Worm (Caenorhabditis elegans) whole organism, L4/young adult: Measurements from ENCODE around the gene C28H8.8.

Experiments used
- W03F9.2 ChIP-seq: fragments of 150-350 bp; optimal IDR thresholded peaks from 2 replicates; lab custom pipeline; 2014; ENCODE audit warnings: missing biosample characterization, missing genetic modification characterization
- dao-5 ChIP-seq: sonication (generic microtip); optimal IDR thresholded peaks from 2 replicates; lab custom pipeline; 2016; ENCODE audit warnings: missing genotype, missing genetic modification characterization, moderate library complexity, missing compliant biosample characterization
- him-1 ChIP-seq: sonication (generic microtip); optimal IDR thresholded peaks from 2 replicates; lab custom pipeline; 2016; ENCODE audit warnings: missing genotype, missing genetic modification reagents, missing genetic modification characterization, missing compliant biosample characterization

C28H8.8 gene

DNA sequence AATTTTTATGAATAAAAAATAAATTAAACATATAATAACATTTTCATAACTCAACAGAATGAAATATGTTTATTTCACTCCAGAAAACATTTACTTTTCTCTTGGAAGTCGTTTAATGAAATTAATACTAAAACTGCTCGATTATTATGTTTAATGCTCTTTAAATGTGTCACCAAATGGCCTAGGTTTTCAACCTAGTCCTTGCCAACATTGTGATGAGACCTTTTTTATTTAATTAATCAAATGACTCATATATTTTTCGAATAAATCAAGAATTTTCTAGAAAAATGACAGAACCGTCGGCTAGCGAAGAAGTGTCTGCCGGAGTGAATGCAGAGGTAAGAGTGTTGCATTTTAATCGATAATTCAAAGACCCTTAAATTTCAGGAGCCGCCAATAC is 24.3 kb downstream of the C28H8.8 start, which contains the start of gene rabn-5:
Gene rabn-5, plus strand, starts transcription at position 284 of the 400 bp plus-strand sequence.
- TF ChIP-seq W03F9.2 (tag; lab: Kevin White, UChicago) = no peak

DNA sequence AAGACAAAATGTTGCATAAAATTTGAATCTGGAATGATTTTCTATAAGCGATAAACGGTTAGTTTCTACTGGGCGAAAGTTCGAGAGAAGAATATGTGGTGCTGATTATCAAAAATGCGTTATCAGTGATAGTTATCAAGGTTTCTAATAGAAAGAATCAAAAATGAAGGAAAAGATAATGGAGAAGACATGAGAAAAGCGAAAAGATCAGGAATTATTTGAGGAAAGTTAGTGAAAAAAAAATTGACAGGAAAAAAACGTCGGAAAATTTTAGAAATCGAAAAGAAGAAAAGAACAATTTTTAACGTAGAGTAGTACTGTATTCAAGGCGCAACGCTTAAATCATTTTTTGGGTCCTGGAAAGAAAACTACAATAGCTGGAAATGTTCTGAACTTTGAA is 24.8 kb downstream of the C28H8.8 start, which contains the start of gene dnpp-1:
Gene dnpp-1, minus strand, starts transcription at position 30 of the 400 bp plus-strand sequence.
- TF ChIP-seq dao-5 (tag; lab: Kevin White, UChicago) (no peak), him-1 (tag; lab: Kevin White, UChicago) (no peak), W03F9.2 (tag; lab: Kevin White, UChicago) (peak; percentile 16)

DNA sequence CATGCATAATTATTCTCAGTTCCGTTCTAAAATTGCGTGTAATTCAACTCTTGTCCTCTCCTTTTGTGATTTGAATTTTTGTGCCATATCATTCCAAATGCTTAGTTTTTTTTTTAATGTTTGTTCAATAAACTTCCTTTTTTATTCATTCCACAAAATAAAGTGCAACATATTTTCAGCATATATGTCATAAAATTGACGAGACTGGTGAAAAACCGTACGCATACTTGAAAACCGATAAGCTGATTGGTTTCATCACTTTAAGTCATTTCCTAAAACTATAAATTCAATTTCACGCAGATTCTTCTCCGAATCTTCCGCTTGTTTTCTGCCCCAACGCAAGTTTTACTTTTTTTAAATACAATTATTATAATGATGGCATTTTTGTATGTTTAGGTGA is 29.6 kb downstream of the C28H8.8 start, which contains the start of gene dpf-4:
Gene dpf-4, plus strand, starts transcription at position 301 of the 400 bp plus-strand sequence.
- TF ChIP-seq him-1 (tag; lab: Kevin White, UChicago) = no peak
- no peak for TF ChIP-seq W03F9.2 (tag; lab: Kevin White, UChicago)
- TF ChIP-seq dao-5 (tag; lab: Kevin White, UChicago) = no peak

DNA sequence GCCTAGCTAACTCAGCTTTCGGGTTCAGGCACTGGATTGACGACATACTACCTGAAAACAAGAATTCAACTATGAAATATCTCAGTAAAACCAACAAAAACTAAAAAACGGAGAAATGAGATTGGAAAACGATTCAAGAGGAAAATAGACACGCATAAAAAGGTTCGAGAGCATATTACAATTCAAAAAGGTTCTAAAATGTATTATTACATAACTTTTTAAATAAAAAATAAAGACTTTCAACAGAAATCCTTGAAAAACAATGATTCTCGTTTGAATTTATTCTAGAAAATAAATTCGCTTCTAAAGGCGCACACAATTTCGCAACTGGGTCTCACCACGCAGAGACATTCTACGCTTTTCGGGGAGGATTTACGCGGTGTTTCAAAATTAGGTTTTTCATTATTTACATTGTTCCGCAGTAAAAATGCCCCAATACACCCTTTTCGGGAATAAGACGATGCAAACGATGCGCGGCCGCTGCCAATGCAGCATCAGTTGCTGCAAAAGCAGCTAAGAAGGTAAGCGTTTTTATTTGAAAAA is 32.9 kb downstream of the C28H8.8 start, which contains the start of the genes cct-6 and alh-9:
Gene cct-6, minus strand, starts transcription at position 51 of the 543 bp plus-strand sequence.
Gene alh-9, plus strand, starts transcription at position 382 of the 543 bp plus-strand sequence.
- TF ChIP-seq dao-5 (tag; lab: Kevin White, UChicago) (no peak), W03F9.2 (tag; lab: Kevin White, UChicago) (peak; percentile 94), him-1 (tag; lab: Kevin White, UChicago) (no peak)

DNA sequence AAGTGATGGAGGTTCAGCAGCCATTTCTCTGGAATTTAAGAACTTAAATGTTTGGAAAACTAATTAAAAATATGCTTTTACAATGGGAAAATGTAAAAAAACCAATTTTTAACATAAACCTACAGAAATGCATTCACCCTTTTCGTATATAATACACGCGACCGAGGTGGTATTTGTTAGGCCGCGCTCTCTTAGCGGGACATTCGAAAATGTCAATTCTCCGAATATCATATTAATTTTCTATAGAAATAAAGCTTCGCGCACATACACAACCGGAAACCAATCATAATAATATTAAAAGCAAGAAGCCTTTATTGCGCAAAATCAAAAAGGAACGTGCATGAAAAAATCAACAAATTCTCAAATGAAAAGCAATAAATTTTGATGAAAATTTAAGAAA is 35.3 kb downstream of the C28H8.8 start, which contains the start of gene ddx-23:
Gene ddx-23, minus strand, starts transcription at position 30 of the 400 bp plus-strand sequence.
- TF ChIP-seq W03F9.2 (tag; lab: Kevin White, UChicago) = peak; percentile 1
- no peak for TF ChIP-seq him-1 (tag; lab: Kevin White, UChicago)

DNA sequence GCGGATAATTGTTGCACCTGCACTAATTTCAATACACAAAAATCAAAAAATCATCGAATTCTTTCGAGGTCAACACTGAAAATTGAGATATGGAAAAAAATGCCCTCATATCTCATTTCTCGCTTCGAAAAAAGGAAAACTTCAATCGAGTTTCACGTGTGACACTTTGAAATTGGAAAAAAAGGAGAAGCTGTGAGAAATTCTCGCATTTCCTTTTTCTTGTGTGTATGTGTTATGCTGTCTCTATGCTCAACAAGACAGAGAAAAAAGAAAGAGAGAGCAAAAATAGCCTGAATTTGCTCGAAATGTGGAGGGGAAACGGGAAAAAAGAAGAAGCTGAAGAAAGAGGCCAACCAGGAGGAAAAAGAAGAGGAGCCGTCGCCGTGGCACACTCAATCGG is 42.2 kb downstream of the C28H8.8 start:
- TF ChIP-seq him-1 (tag; lab: Kevin White, UChicago) (no peak), dao-5 (tag; lab: Kevin White, UChicago) (no peak), W03F9.2 (tag; lab: Kevin White, UChicago) (no peak)

DNA sequence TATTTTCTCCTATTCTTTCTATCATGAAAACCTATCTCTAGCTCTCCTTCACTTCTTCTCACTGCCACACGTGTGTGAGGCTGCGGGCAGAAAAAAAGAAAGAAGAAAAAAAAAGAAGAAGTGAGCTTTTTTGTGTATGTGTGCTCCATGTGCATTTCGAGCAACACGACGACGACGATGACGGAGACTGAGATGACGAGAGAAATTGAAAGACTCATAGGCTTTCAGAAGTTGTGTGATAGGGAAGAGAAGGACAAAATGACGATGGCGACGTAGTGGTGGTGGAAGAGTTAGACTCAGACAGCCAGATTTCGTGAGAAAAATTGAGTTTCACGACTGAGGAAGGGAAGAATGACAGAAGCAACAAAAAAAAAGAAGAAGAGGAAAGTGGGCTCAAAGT is 43.1 kb downstream of the C28H8.8 start:
- TF ChIP-seq him-1 (tag; lab: Kevin White, UChicago) (peak; percentile 83), dao-5 (tag; lab: Kevin White, UChicago) (no peak)

DNA sequence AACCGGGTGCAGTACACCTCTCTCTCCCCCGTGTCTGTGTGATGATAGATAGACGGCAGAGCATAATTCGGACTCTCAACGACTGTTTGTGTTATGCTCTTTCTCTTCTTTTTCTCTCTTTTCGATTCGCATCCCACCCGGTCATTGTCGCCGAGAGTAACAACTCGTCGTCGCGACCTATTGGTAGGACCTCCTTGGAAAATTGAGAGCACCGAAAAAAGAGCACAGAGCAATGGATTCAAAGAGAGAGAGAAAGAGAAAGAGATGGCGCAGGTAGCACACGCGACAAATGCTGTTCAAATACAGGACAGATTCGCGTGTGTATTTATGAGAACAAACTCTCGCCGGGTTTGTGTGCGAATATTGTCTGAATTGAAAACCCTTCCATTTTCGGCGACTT is 44.9 kb downstream of the C28H8.8 start:
- no peak for TF ChIP-seq W03F9.2 (tag; lab: Kevin White, UChicago)
- no peak for TF ChIP-seq dao-5 (tag; lab: Kevin White, UChicago)

DNA sequence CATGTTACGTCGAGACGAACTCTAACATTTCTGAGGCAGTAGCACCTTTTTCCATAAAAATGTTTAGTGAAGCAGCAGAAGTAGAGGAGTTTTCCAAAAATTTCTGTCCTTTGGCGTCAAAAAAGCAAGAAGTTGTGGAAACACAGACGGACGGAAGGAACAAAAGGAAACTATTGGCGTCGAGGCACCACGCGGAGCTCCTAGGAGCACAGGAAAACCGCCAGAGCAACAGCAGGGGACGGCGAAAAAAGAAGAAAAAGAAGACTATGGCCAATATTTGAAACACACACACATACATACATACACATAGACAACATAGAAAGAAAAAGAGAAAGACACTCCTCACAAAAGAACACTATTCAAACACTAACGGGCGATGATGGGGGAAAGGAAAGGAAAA is 45.7 kb downstream of the C28H8.8 start:
- no peak for TF ChIP-seq him-1 (tag; lab: Kevin White, UChicago)
- no peak for TF ChIP-seq dao-5 (tag; lab: Kevin White, UChicago)
- TF ChIP-seq W03F9.2 (tag; lab: Kevin White, UChicago) = no peak

DNA sequence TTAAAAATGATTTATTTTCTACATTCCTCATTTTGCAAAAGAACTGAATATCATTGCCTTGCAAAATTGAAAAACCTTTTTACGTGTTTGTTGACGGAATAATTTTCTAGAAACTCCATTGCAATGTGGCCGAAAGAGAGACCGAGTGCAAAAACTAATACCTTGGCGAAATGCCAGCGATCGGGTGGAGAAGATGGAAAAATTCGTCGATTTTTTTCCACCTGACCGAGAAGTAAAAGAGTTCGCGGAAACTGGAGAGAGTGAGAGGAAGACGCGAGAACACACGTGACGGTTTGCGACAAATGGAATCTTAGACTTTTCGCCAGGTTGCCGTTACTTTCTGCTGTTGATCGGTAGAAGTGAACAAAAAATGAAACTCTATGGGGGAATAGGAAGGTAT is 46.9 kb downstream of the C28H8.8 start:
- TF ChIP-seq him-1 (tag; lab: Kevin White, UChicago) (no peak), W03F9.2 (tag; lab: Kevin White, UChicago) (no peak), dao-5 (tag; lab: Kevin White, UChicago) (no peak)

DNA sequence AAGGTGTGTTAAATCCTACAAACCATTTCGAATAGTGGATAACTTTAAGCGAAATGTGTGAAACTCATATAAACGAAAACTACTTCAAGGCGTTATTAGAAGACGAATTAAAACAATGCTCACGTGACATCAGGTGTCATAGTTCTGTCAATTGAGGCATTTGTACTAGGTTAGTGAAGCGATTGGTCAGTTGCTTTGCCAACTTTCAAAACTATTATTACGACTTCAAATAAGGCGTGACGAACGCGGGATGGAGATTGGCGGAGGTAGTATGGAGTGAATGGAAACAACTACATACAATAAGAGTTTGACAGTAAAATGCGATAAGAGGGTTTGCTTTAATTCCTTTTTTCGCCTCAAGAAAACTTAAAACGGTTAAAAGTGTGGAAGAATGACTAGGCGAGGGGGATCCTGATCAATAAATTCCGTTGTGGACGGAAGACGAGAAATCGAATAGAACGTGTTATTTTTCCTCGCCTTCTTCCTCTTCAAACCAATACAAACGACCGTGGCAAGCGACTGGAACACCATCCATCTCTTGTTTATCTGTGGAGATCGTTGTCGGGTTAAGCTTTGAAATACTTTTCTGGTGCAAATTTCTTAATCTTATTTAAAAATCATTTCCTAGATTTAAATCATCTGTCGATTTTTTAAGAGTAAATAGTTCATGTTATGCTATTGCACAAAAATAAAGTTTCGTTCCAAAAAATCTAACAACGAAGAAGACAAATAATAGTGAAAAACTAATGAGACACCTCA is 47.6 kb downstream of the C28H8.8 start:
- TF ChIP-seq dao-5 (tag; lab: Kevin White, UChicago) = no peak
- no peak for TF ChIP-seq him-1 (tag; lab: Kevin White, UChicago)
- no peak for TF ChIP-seq W03F9.2 (tag; lab: Kevin White, UChicago)

DNA sequence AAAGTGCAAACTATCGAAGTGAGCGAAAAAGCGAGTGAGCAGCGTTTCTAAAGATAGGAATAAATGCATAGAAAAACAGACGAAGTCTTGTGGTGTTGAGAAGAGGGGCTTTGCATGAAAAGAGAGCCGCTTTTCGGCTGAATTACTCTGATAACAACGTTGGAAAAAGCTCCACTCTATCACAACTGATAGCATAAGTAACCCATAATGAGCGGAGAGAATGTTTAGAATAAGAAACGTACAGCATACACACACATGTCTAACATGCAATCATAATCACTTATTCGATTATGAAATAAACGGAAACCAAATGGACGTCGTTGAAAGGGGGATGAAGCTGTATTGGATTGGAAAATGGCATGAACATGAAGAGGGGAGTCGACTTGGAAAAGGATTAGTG is 48.3 kb downstream of the C28H8.8 start:
- TF ChIP-seq dao-5 (tag; lab: Kevin White, UChicago) = no peak
- TF ChIP-seq W03F9.2 (tag; lab: Kevin White, UChicago) = no peak
- no peak for TF ChIP-seq him-1 (tag; lab: Kevin White, UChicago)

DNA sequence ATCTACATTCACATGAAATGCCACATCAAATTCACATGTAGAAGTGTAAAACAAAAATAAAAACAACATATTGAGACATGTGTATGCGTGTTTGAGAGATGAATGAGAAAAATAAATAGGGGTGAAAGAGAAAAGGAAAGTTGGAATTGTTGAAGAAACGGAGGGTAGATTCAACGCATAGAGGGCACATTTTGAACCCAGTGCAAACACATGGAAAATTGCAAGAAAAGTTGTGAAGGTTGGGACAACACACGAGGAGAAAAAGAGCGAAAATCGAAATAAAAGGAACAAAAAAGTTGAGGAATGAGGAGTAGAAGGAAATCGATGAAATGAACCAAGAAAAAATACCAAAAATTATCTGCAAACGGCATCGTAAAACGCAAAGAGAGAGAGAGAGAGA is 49.0 kb downstream of the C28H8.8 start:
- TF ChIP-seq dao-5 (tag; lab: Kevin White, UChicago) = no peak
- TF ChIP-seq him-1 (tag; lab: Kevin White, UChicago) = no peak
- TF ChIP-seq W03F9.2 (tag; lab: Kevin White, UChicago) = no peak

DNA sequence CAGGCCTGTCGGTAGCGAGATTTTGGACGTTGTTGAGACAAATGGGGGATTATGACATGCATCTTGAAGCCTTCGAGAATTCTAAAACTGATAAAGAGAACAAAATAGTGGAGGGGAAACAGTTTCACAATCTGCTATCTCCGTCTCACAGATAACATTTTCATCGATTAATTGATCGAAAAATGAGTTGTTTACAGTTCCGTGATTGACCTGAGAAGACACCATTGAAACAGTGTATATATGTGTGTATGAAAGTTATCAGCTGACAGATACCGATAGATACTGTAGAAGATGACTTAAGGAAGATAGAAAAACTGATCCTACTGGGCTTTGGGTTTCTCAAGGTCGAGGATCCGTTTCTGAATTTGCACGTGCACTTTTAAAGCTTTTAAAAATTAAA is 49.4 kb downstream of the C28H8.8 start:
- no peak for TF ChIP-seq dao-5 (tag; lab: Kevin White, UChicago)
- TF ChIP-seq him-1 (tag; lab: Kevin White, UChicago) = no peak
- no peak for TF ChIP-seq W03F9.2 (tag; lab: Kevin White, UChicago)
